Worm (Caenorhabditis elegans) whole organism, midembryonic: ENCODE data around the gene ZK177.12.

ENCODE experiments used
- T22C8.4 ChIP-seq: fragments of 200-800 bp; sonication (Bioruptor generic); IDR thresholded peaks from 2 replicates; pipeline ENCODE4 v1.3.6; 2022; ENCODE audit warnings: missing genetic modification characterization, missing compliant biosample characterization
- flt-1 ChIP-seq: fragments of 200-800 bp; sonication (Bioruptor generic); IDR thresholded peaks from 2 replicates; pipeline ENCODE4 v1.3.6; 2022; ENCODE audit warnings: missing genetic modification characterization, missing compliant biosample characterization
- klf-2 ChIP-seq: fragments of 200-800 bp; sonication (Bioruptor generic); conservative IDR thresholded peaks from 2 replicates; pipeline ENCODE4 v1.3.6; 2022; ENCODE audit warnings: missing genetic modification reagents, missing genetic modification characterization, missing compliant biosample characterization
- med-1 ChIP-seq: sonication (generic microtip); optimal IDR thresholded peaks from 2 replicates; lab custom pipeline; 2017; ENCODE audit warnings: missing genetic modification characterization, mild to moderate bottlenecking, missing compliant biosample characterization, antibody characterized with exemption, missing genetic modification reagents; ENCODE audit not compliant: insufficient read depth
- ref-1 ChIP-seq: fragments of 200-800 bp; sonication (Bioruptor generic); conservative IDR thresholded peaks from 2 replicates; pipeline ENCODE4 v1.3.6; 2022; ENCODE audit warnings: missing genetic modification reagents, missing genetic modification characterization, missing compliant biosample characterization
- tab-1 ChIP-seq: fragments of 200-800 bp; sonication (Bioruptor generic); IDR thresholded peaks from 2 replicates; pipeline ENCODE4 v1.3.6; 2022; ENCODE audit warnings: missing genetic modification characterization, missing compliant biosample characterization
- ztf-23 ChIP-seq: fragments of 200-800 bp; sonication (Bioruptor generic); IDR thresholded peaks from 2 replicates; pipeline ENCODE4 v1.3.6; 2022; ENCODE audit warnings: missing genetic modification reagents, missing genetic modification characterization, missing compliant biosample characterization
- ztf-29 ChIP-seq: fragments of 200-800 bp; sonication (Bioruptor generic); IDR thresholded peaks from 2 replicates; pipeline ENCODE4 v1.3.6; 2022; ENCODE audit warnings: missing genetic modification reagents, missing genetic modification characterization, missing compliant biosample characterization

- no peak for TF ChIP-seq ref-1 (GFP tag; lab: Robert Waterston, UW)
- TF ChIP-seq flt-1 (GFP tag; lab: Robert Waterston, UW): no peak
- TF ChIP-seq klf-2 (GFP tag; lab: Robert Waterston, UW): no peak
- TF ChIP-seq tab-1 (GFP tag; lab: Robert Waterston, UW): no peak
- no peak for TF ChIP-seq ztf-23 (GFP tag; lab: Robert Waterston, UW)
- TF ChIP-seq med-1 (GFP tag; lab: Kevin White, UChicago): no peak
- TF ChIP-seq T22C8.4: no peak
- no peak for TF ChIP-seq ztf-29 (GFP tag; lab: Robert Waterston, UW)
These were observed 3.8 kb downstream of the ZK177.12 start, which contains the start of gene tbx-35 for ce11 chrII:5525297-5525696.
